Fruit fly (Drosophila melanogaster): ENCODE results near the gene nmd.
A peak's percentile ranks its signal among the peaks of the same experiment; 100 is the strongest.

nmd gene

DNA sequence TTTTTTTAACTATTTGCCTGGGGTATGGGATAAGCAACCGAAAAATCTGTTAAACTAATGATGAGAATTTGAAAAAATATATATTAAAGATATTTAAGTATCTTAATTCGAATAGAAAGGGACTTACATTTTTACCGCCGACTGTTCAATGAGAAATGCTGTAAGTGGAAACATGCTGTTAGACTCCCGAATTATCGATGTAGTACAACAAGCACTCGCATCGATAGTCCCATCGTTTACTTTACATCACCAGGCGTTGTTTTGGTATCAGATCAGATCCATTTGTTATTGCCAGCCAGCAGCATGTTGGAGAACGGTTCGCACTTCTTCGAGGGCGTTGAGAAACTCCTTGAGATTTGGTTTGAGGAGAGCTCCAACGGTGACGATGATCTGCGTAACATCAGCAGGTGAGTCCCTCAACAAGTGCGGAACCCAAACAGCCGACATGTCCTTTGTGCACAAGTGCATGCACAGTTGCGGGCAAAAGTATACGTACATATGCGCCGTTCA, 35.5 kb upstream of the nmd start, which contains the start of gene SamDC (continued):
- TF ChIP-seq CG18011 (GFP tag; optimal IDR thresholded peaks at IDR 0.05) (no peak), CG8290 (GFP tag; optimal IDR thresholded peaks at IDR 0.05) (peak; percentile 80), CG8290 (tag; optimal IDR thresholded peaks at IDR 0.05) (peak; percentile 1 to 79), tgo (GFP tag; IDR thresholded peaks at IDR 0.05) (no peak; the same call in 1 of the 3 replicates), mld (GFP tag; IDR thresholded peaks at IDR 0.05; ENCODE audit: partially characterized antibody) (peak; percentile 85), CG6272 (GFP tag; IDR thresholded peaks at IDR 0.05) (no peak), D19A (tag; optimal IDR thresholded peaks at IDR 0.05) (peak; percentile 55), tna (GFP tag; IDR thresholded peaks at IDR 0.05; ENCODE audit: partially characterized antibody) (peak; percentile 77), CG8089 (GFP tag; optimal IDR thresholded peaks at IDR 0.05) (no peak), Doc2 (GFP tag; IDR thresholded peaks at IDR 0.05) (no peak), oc (tag; optimal IDR thresholded peaks at IDR 0.05) (no peak), CG2889 (GFP tag; IDR thresholded peaks at IDR 0.05) (no peak), CG11247 (GFP tag; IDR thresholded peaks at IDR 0.05) (no peak), Oli (tag; optimal IDR thresholded peaks at IDR 0.05) (no peak), Abd-B (GFP tag; optimal IDR thresholded peaks at IDR 0.05) (no peak), pfk (GFP tag; optimal IDR thresholded peaks at IDR 0.05) (peak; percentile 61), CG13624 (GFP tag; optimal IDR thresholded peaks at IDR 0.05) (peak; percentile 7), CG12299 (tag; optimal IDR thresholded peaks at IDR 0.05) (no peak), Mrtf (GFP tag; IDR thresholded peaks at IDR 0.05) (no peak), Poxn (GFP tag; IDR thresholded peaks at IDR 0.05) (no peak), CG2875 (GFP tag; optimal IDR thresholded peaks at IDR 0.05) (no peak), stc (GFP tag; IDR thresholded peaks at IDR 0.05) (peak; percentile 64; the same call in 1 of the 2 replicates), CG6813 (GFP tag; optimal IDR thresholded peaks at IDR 0.05) (peak; percentile 46), en (GFP tag; optimal IDR thresholded peaks at IDR 0.05) (no peak), grau (tag; optimal IDR thresholded peaks at IDR 0.05) (peak; percentile 62), hkb (optimal IDR thresholded peaks at IDR 0.05) (no peak), hkb (GFP tag; IDR thresholded peaks at IDR 0.05) (peak; percentile 53; the same call in 1 of the 2 replicates), Lpt (GFP tag; optimal IDR thresholded peaks at IDR 0.05) (no peak), MESR4 (GFP tag; optimal IDR thresholded peaks at IDR 0.05) (peak; percentile 88), grn (GFP tag; optimal IDR thresholded peaks at IDR 0.05) (peak; percentile 99), Scr (GFP tag; IDR thresholded peaks at IDR 0.05; ENCODE audit: partially characterized antibody) (peak; percentile 85), bbx (GFP tag; IDR thresholded peaks at IDR 0.05; ENCODE audit: partially characterized antibody) (peak; percentile 86), Dbx (GFP tag; IDR thresholded peaks at IDR 0.05) (peak; percentile 73; the same call in 2 of the 3 replicates), danr (GFP tag; IDR thresholded peaks at IDR 0.05) (no peak), CG1647 (GFP tag; optimal IDR thresholded peaks at IDR 0.05) (no peak), pan (optimal IDR thresholded peaks at IDR 0.05) (no peak), pan (GFP tag; optimal IDR thresholded peaks at IDR 0.05 in 1 of 2, IDR thresholded peaks at IDR 0.05 in 1 of 2) (peak in 1 of 2 experiments; percentile 49), Ada2b (GFP tag; IDR thresholded peaks at IDR 0.05) (peak; percentile 63), sim (GFP tag; IDR thresholded peaks at IDR 0.05) (no peak), eve (GFP tag; optimal IDR thresholded peaks at IDR 0.05) (peak in 1 of 2 experiments; percentile 7), nerfin-2 (GFP tag; IDR thresholded peaks at IDR 0.05; ENCODE audit: partially characterized antibody) (peak; percentile 59; the same call in 1 of the 2 replicates), CG8924 (tag; optimal IDR thresholded peaks at IDR 0.05) (peak; percentile 63), NC2β (GFP tag; optimal IDR thresholded peaks at IDR 0.05) (no peak), CG2199 (GFP tag; IDR thresholded peaks at IDR 0.05) (peak; percentile 67; the same call in 2 of the 3 replicates), CG17612 (GFP tag; IDR thresholded peaks at IDR 0.05) (no peak), chn (GFP tag; optimal IDR thresholded peaks at IDR 0.05) (peak; percentile 10), CG15696 (tag; optimal IDR thresholded peaks at IDR 0.05) (peak; percentile 23), NfI (GFP tag; optimal IDR thresholded peaks at IDR 0.05) (peak; percentile 46), dmrt99B (tag; optimal IDR thresholded peaks at IDR 0.05) (peak; percentile 26), CG5953 (GFP tag; IDR thresholded peaks at IDR 0.05) (no peak), ttk (GFP tag; IDR thresholded peaks at IDR 0.05) (no peak; the same call in 1 of the 2 replicates)
